Worm (Caenorhabditis elegans): ENCODE results near the gene lipl-1.

Gene lipl-1

ce11 chrV:12904054-12904453, 15.7 kb upstream of the lipl-1 start, which contains the start of gene ttr-27:
Gene ttr-27 (minus strand): TSS chrV:12904098.
- TF ChIP-seq him-1 (tag; optimal IDR thresholded peaks at IDR 0.05) (no peak), dao-5 (tag; optimal IDR thresholded peaks at IDR 0.05) (no peak), W03F9.2 (tag; optimal IDR thresholded peaks at IDR 0.05) (no peak)

- TF ChIP-seq W03F9.2 (tag; optimal IDR thresholded peaks at IDR 0.05) (no peak), him-1 (tag; optimal IDR thresholded peaks at IDR 0.05) (no peak), dao-5 (tag; optimal IDR thresholded peaks at IDR 0.05) (no peak)
Measured at ce11 chrV:12905074-12905473, 14.7 kb upstream of the lipl-1 start, which contains the start of gene ttr-28. Gene ttr-28 (minus strand): TSS chrV:12905174.

ce11 chrV:12906732-12907131, 13.1 kb upstream of the lipl-1 start, which contains the start of gene ttr-29:
Gene ttr-29 (minus strand): TSS chrV:12906832.
- no peak for TF ChIP-seq dao-5 (tag; optimal IDR thresholded peaks at IDR 0.05)
- TF ChIP-seq W03F9.2 (tag; optimal IDR thresholded peaks at IDR 0.05): no peak
- TF ChIP-seq him-1 (tag; optimal IDR thresholded peaks at IDR 0.05): no peak

- TF ChIP-seq dao-5 (tag; optimal IDR thresholded peaks at IDR 0.05) (no peak), him-1 (tag; optimal IDR thresholded peaks at IDR 0.05) (no peak), W03F9.2 (tag; optimal IDR thresholded peaks at IDR 0.05) (no peak)
Measured at ce11 chrV:12907436-12907835, 12.3 kb upstream of the lipl-1 start.

ce11 chrV:12908614-12909013, 11.2 kb upstream of the lipl-1 start:
- TF ChIP-seq dao-5 (tag; optimal IDR thresholded peaks at IDR 0.05) (no peak), W03F9.2 (tag; optimal IDR thresholded peaks at IDR 0.05) (no peak), him-1 (tag; optimal IDR thresholded peaks at IDR 0.05) (no peak)

- TF ChIP-seq him-1 (tag; optimal IDR thresholded peaks at IDR 0.05) (no peak), dao-5 (tag; optimal IDR thresholded peaks at IDR 0.05) (no peak), W03F9.2 (tag; optimal IDR thresholded peaks at IDR 0.05) (peak; percentile 40)
Measured at ce11 chrV:12909544-12910157, 10.1 kb upstream of the lipl-1 start, which contains the start of gene nid-1. Gene nid-1 (plus strand): TSS chrV:12910107.

ce11 chrV:12921680-12922079, 1.9 kb downstream of the lipl-1 start:
- no peak for TF ChIP-seq him-1 (tag; optimal IDR thresholded peaks at IDR 0.05)
- TF ChIP-seq W03F9.2 (tag; optimal IDR thresholded peaks at IDR 0.05): no peak
- TF ChIP-seq dao-5 (tag; optimal IDR thresholded peaks at IDR 0.05): no peak

ce11 chrV:12922308-12922707, 2.5 kb downstream of the lipl-1 start, which contains the start of gene dhrs-4:
Gene dhrs-4 (plus strand): TSS chrV:12922608.
- TF ChIP-seq him-1 (tag; optimal IDR thresholded peaks at IDR 0.05) (no peak), dao-5 (tag; optimal IDR thresholded peaks at IDR 0.05) (no peak), W03F9.2 (tag; optimal IDR thresholded peaks at IDR 0.05) (no peak)

ce11 chrV:12924128-12924527, 4.3 kb downstream of the lipl-1 start, which contains the start of gene pqn-67:
Gene pqn-67 (plus strand): TSS chrV:12924428.
- no peak for TF ChIP-seq W03F9.2 (tag; optimal IDR thresholded peaks at IDR 0.05)

- no peak for TF ChIP-seq W03F9.2 (tag; optimal IDR thresholded peaks at IDR 0.05)
- no peak for TF ChIP-seq him-1 (tag; optimal IDR thresholded peaks at IDR 0.05)
- no peak for TF ChIP-seq dao-5 (tag; optimal IDR thresholded peaks at IDR 0.05)
Measured at ce11 chrV:12928929-12929532, 9.2 kb downstream of the lipl-1 start, which contains the start of gene T16G1.2. Gene T16G1.2 (plus strand): TSS chrV:12929482.

ce11 chrV:12933654-12934053, 13.9 kb downstream of the lipl-1 start:
- no peak for TF ChIP-seq dao-5 (tag; optimal IDR thresholded peaks at IDR 0.05)
- TF ChIP-seq him-1 (tag; optimal IDR thresholded peaks at IDR 0.05): no peak

- TF ChIP-seq him-1 (tag; optimal IDR thresholded peaks at IDR 0.05): no peak
- TF ChIP-seq dao-5 (tag; optimal IDR thresholded peaks at IDR 0.05): no peak
- no peak for TF ChIP-seq W03F9.2 (tag; optimal IDR thresholded peaks at IDR 0.05)
Measured at ce11 chrV:12934976-12935375, 15.2 kb downstream of the lipl-1 start, which contains the start of gene T16G1.7. Gene T16G1.7 (minus strand): TSS chrV:12935112.

ce11 chrV:12937098-12937497, 17.3 kb downstream of the lipl-1 start, which contains the start of gene T16G1.6:
Gene T16G1.6 (minus strand): TSS chrV:12937174.
- TF ChIP-seq him-1 (tag; optimal IDR thresholded peaks at IDR 0.05): no peak
- no peak for TF ChIP-seq W03F9.2 (tag; optimal IDR thresholded peaks at IDR 0.05)
- no peak for TF ChIP-seq dao-5 (tag; optimal IDR thresholded peaks at IDR 0.05)

ce11 chrV:12939434-12939833, 19.6 kb downstream of the lipl-1 start, which contains the start of gene T16G1.5:
Gene T16G1.5 (minus strand): TSS chrV:12939552.
- TF ChIP-seq dao-5 (tag; optimal IDR thresholded peaks at IDR 0.05): no peak
- no peak for TF ChIP-seq him-1 (tag; optimal IDR thresholded peaks at IDR 0.05)
- TF ChIP-seq W03F9.2 (tag; optimal IDR thresholded peaks at IDR 0.05): no peak

Measured in whole organism, L4/young adult.